Worm (Caenorhabditis elegans) whole organism, L4 larva: ENCODE measurements around the gene cbp-3.

Experiments
- R02D3.7 ChIP-seq: fragments of 150-350 bp; sonication (generic microtip); optimal IDR thresholded peaks from 3 replicates; lab custom pipeline; 2014; ENCODE audit warnings: missing biosample characterization, missing genetic modification characterization
- daf-8 ChIP-seq: fragments of 200-800 bp; sonication (Bioruptor generic); IDR thresholded peaks from 2 replicates; pipeline ENCODE4 v1.3.6; 2022; ENCODE audit warnings: missing genetic modification characterization, missing compliant biosample characterization
- egl-27 ChIP-seq: sonication (generic microtip); optimal IDR thresholded peaks from 3 replicates; lab custom pipeline; 2017; ENCODE audit warnings: missing biosample characterization, missing genetic modification reagents, missing genetic modification characterization
- hlh-11 ChIP-seq: fragments of 200-800 bp; sonication (Bioruptor generic); optimal IDR thresholded peaks from 2 replicates; lab custom pipeline; 2018; ENCODE audit warnings: mild to moderate bottlenecking, missing genetic modification characterization, missing compliant biosample characterization
- jun-1 ChIP-seq: fragments of 150-350 bp; optimal IDR thresholded peaks from 2 replicates; lab custom pipeline; 2014; ENCODE audit warnings: missing biosample characterization, missing genetic modification reagents, missing genetic modification characterization
- lin-29 ChIP-seq: fragments of 200-800 bp; sonication (Bioruptor generic); IDR thresholded peaks from 2 replicates; pipeline ENCODE4 v1.3.6; 2022; ENCODE audit warnings: missing genetic modification reagents, missing genetic modification characterization, missing compliant biosample characterization
- lin-39 ChIP-seq: fragments of 150-350 bp; optimal IDR thresholded peaks from 2 replicates; lab custom pipeline; 2014; ENCODE audit warnings: missing biosample characterization, missing genetic modification reagents, missing genetic modification characterization
- nhr-76 ChIP-seq: fragments of 150-350 bp; optimal IDR thresholded peaks from 2 replicates; lab custom pipeline; 2014; ENCODE audit warnings: missing biosample characterization, missing genetic modification characterization
- snpc-4 ChIP-seq: fragments of 150-350 bp; optimal IDR thresholded peaks from 2 replicates; lab custom pipeline; 2014; ENCODE audit warnings: missing biosample characterization, missing genetic modification characterization
- unc-130 ChIP-seq: sonication (generic microtip); optimal IDR thresholded peaks from 2 replicates; lab custom pipeline; 2016; ENCODE audit warnings: missing genetic modification reagents, missing genetic modification characterization, missing compliant biosample characterization
- zag-1 ChIP-seq: fragments of 150-350 bp; optimal IDR thresholded peaks from 2 replicates; lab custom pipeline; 2014; ENCODE audit warnings: missing biosample characterization, missing genetic modification characterization
- ztf-11 ChIP-seq: fragments of 150-350 bp; optimal IDR thresholded peaks from 2 replicates; lab custom pipeline; 2014; ENCODE audit warnings: missing biosample characterization, missing genetic modification characterization

DNA sequence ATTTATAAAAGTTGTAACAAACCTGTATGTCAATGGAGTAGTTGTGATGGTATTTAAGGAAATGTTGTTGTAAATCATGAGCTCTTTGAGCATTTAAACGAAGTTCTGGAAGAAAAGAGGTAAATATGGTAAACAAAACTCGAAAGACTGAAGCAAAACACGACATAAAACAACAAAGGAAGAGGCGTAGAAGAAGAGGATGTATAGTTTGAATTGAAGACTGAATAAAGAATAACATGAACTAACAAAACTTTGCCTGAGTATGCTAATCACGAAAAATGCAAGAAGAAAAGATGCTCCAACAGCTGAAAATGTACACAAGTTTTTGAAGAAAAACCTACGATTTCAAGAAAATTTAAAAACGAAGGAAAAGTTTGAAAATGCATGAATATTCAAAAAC lies 42.8 kb upstream of the cbp-3 start, which contains the start of gene ZK757.1:
- TF ChIP-seq jun-1 (tag; lab: Kevin White, UChicago) (no peak), lin-29 (no peak), snpc-4 (tag; lab: Kevin White, UChicago) (no peak), zag-1 (tag; lab: Kevin White, UChicago) (no peak), nhr-76 (tag; lab: Kevin White, UChicago) (no peak), ztf-11 (no peak), unc-130 (GFP tag; lab: Kevin White, UChicago) (no peak), lin-39 (tag; lab: Kevin White, UChicago) (no peak), hlh-11 (tag; lab: Kevin White, UChicago) (no peak), R02D3.7 (tag; lab: Kevin White, UChicago) (no peak), egl-27 (no peak), daf-8 (GFP tag; lab: Robert Waterston, UW) (no peak)
